Worm (Caenorhabditis elegans) whole organism, L1 larva: Measurements from ENCODE around the gene T11B7.5.

Experiments used
- C04F5.9 ChIP-seq: sonication (generic microtip); optimal IDR thresholded peaks from 2 replicates; lab custom pipeline; 2016; ENCODE audit warnings: missing genetic modification characterization, missing compliant biosample characterization
- C16A3.4 ChIP-seq: fragments of 150-350 bp; optimal IDR thresholded peaks from 2 replicates; lab custom pipeline; 2014; ENCODE audit warnings: missing biosample characterization, missing genetic modification characterization
- C34B4.2 ChIP-seq: sonication (generic microtip); optimal IDR thresholded peaks from 2 replicates; lab custom pipeline; 2017; ENCODE audit warnings: mild to moderate bottlenecking, missing genetic modification characterization, missing compliant biosample characterization
- Y116A8C.19 ChIP-seq: sonication (generic microtip); optimal IDR thresholded peaks from 2 replicates; lab custom pipeline; 2016; ENCODE audit warnings: missing compliant biosample characterization, missing genetic modification characterization, borderline replicate concordance
- aha-1 ChIP-seq: fragments of 150-350 bp; optimal IDR thresholded peaks from 2 replicates; lab custom pipeline; 2014; ENCODE audit warnings: missing biosample characterization, missing genetic modification characterization
- ama-1 ChIP-seq: fragments of 150-350 bp; optimal IDR thresholded peaks from 2 replicates; lab custom pipeline; 2014
- blmp-1 ChIP-seq: fragments of 150-350 bp; optimal IDR thresholded peaks from 2 replicates; lab custom pipeline; 2014; ENCODE audit warnings: missing biosample characterization, missing genetic modification characterization
- ceh-90 ChIP-seq: sonication (generic microtip); optimal IDR thresholded peaks from 2 replicates; lab custom pipeline; 2016; ENCODE audit warnings: missing genetic modification characterization, missing compliant biosample characterization
- dsc-1 ChIP-seq: sonication (generic microtip); optimal IDR thresholded peaks from 2 replicates; lab custom pipeline; 2016; ENCODE audit warnings: mild to moderate bottlenecking, missing genetic modification characterization, missing compliant biosample characterization
- efl-1 ChIP-seq, 4 experiments: fragments of 150-350 bp; optimal IDR thresholded peaks in 3 of 4; peaks in 1 of 4; 1 replicate in 1 of 4; 2 replicates in 3 of 4; lab custom pipeline; 2014; ENCODE audit warnings: missing biosample characterization in 2 of 4, missing genetic modification characterization in 2 of 4, missing genetic modification reagents in 2 of 4
- egl-27 ChIP-seq, 2 experiments: fragments of 150-350 bp in 1 of 2; sonication (generic microtip); optimal IDR thresholded peaks; 3 replicates each; lab custom pipeline; 2017 to 2018; ENCODE audit warnings: missing biosample characterization in 2 of 2, missing genetic modification characterization in 2 of 2, missing genetic modification reagents in 2 of 2
- elt-3 ChIP-seq, 6 experiments: fragments of 150-350 bp in 1 of 6; sonication (generic microtip); optimal IDR thresholded peaks; 2 replicates each; lab custom pipeline; 2017 to 2018; ENCODE audit warnings: missing biosample characterization in 6 of 6, missing genetic modification characterization in 6 of 6, inconsistent platforms in 1 of 6
- fkh-10 ChIP-seq: sonication (generic microtip); optimal IDR thresholded peaks from 2 replicates; lab custom pipeline; 2017; ENCODE audit warnings: missing biosample characterization, missing genetic modification reagents, missing genetic modification characterization
- fkh-4 ChIP-seq: sonication (generic microtip); optimal IDR thresholded peaks from 2 replicates; lab custom pipeline; 2016; ENCODE audit warnings: missing compliant biosample characterization, missing genetic modification characterization, borderline replicate concordance
- fkh-8 ChIP-seq: sonication (generic microtip); optimal IDR thresholded peaks from 2 replicates; lab custom pipeline; 2016; ENCODE audit warnings: mild to moderate bottlenecking, missing genetic modification characterization, missing compliant biosample characterization
- fos-1 ChIP-seq: fragments of 150-350 bp; optimal IDR thresholded peaks from 2 replicates; lab custom pipeline; 2014; ENCODE audit warnings: missing biosample characterization, missing genetic modification characterization
- jun-1 ChIP-seq: fragments of 150-350 bp; optimal IDR thresholded peaks from 2 replicates; lab custom pipeline; 2014; ENCODE audit warnings: missing biosample characterization, missing genetic modification reagents, missing genetic modification characterization
- lin-14 ChIP-seq: fragments of 200-800 bp; sonication (Bioruptor generic); optimal IDR thresholded peaks from 2 replicates; lab custom pipeline; 2018; ENCODE audit warnings: mild to moderate bottlenecking, missing genetic modification characterization, moderate library complexity, missing compliant biosample characterization
- lin-35 ChIP-seq, 2 experiments: fragments of 150-350 bp; optimal IDR thresholded peaks; 2 replicates each; lab custom pipeline; 2014; ENCODE audit warnings: missing biosample characterization in 2 of 2, missing genetic modification characterization in 2 of 2, missing genetic modification reagents in 2 of 2
- lin-39 ChIP-seq: fragments of 150-350 bp; optimal IDR thresholded peaks from 2 replicates; lab custom pipeline; 2014; ENCODE audit warnings: missing biosample characterization, missing genetic modification reagents, missing genetic modification characterization
- lsy-2 ChIP-seq, 2 experiments: fragments of 150-350 bp; optimal IDR thresholded peaks; 2 replicates each; lab custom pipeline; 2014; ENCODE audit warnings: missing biosample characterization in 2 of 2, missing genetic modification characterization in 2 of 2
- mdl-1 ChIP-seq, 2 experiments: fragments of 150-350 bp; optimal IDR thresholded peaks; 2 replicates each; lab custom pipeline; 2014 to 2017; ENCODE audit warnings: missing biosample characterization in 2 of 2, missing genetic modification characterization in 2 of 2, inconsistent platforms in 1 of 2
- mef-2 ChIP-seq: fragments of 150-350 bp; optimal IDR thresholded peaks from 2 replicates; lab custom pipeline; 2014; ENCODE audit warnings: missing biosample characterization, missing genetic modification characterization
- nhr-11 ChIP-seq: fragments of 150-350 bp; optimal IDR thresholded peaks from 2 replicates; lab custom pipeline; 2014; ENCODE audit warnings: missing biosample characterization, missing genetic modification characterization
- nhr-12 ChIP-seq: sonication (generic microtip); optimal IDR thresholded peaks from 2 replicates; lab custom pipeline; 2017; ENCODE audit warnings: missing biosample characterization, missing genetic modification characterization
- nhr-19 ChIP-seq: fragments of 200-800 bp; sonication (Bioruptor generic); conservative IDR thresholded peaks from 2 replicates; pipeline ENCODE4 v1.3.6; 2022; ENCODE audit warnings: missing genetic modification characterization, missing compliant biosample characterization
- nhr-20 ChIP-seq: sonication (generic microtip); optimal IDR thresholded peaks from 2 replicates; lab custom pipeline; 2016; ENCODE audit warnings: mild to moderate bottlenecking, missing genetic modification characterization, missing compliant biosample characterization
- nhr-28 ChIP-seq: fragments of 150-350 bp; optimal IDR thresholded peaks from 2 replicates; lab custom pipeline; 2014; ENCODE audit warnings: missing biosample characterization, missing genetic modification characterization
- nhr-71 ChIP-seq: sonication (generic microtip); optimal IDR thresholded peaks from 2 replicates; lab custom pipeline; 2016; ENCODE audit warnings: mild to moderate bottlenecking, missing genetic modification characterization, moderate library complexity, missing compliant biosample characterization
- nhr-76 ChIP-seq: sonication (generic microtip); optimal IDR thresholded peaks from 2 replicates; lab custom pipeline; 2017; ENCODE audit warnings: missing biosample characterization, missing genetic modification characterization
- nhr-77 ChIP-seq: fragments of 150-350 bp; optimal IDR thresholded peaks from 2 replicates; lab custom pipeline; 2014; ENCODE audit warnings: missing biosample characterization, missing genetic modification characterization
- nhr-85 ChIP-seq: sonication (generic microtip); peaks from one replicate; lab custom pipeline; 2016; ENCODE audit warnings: missing genetic modification characterization, inconsistent platforms, missing compliant biosample characterization
- nhr-90 ChIP-seq: sonication (generic microtip); optimal IDR thresholded peaks from 2 replicates; lab custom pipeline; 2016; ENCODE audit warnings: mild to moderate bottlenecking, missing genetic modification characterization, missing compliant biosample characterization; ENCODE audit not compliant: poor library complexity
- pqm-1 ChIP-seq: sonication (generic microtip); optimal IDR thresholded peaks from 3 replicates; lab custom pipeline; 2017; ENCODE audit warnings: missing biosample characterization, missing genetic modification characterization
- skn-1 ChIP-seq: fragments of 150-350 bp; optimal IDR thresholded peaks from 2 replicates; lab custom pipeline; 2014; ENCODE audit warnings: missing biosample characterization, missing genetic modification characterization
- snpc-4 ChIP-seq: fragments of 150-350 bp; optimal IDR thresholded peaks from 2 replicates; lab custom pipeline; 2014; ENCODE audit warnings: missing biosample characterization, missing genetic modification characterization
- snu-23 ChIP-seq: sonication (generic microtip); optimal IDR thresholded peaks from 2 replicates; lab custom pipeline; 2016; ENCODE audit warnings: missing genetic modification characterization, missing compliant biosample characterization
- tbx-2 ChIP-seq: sonication (generic microtip); optimal IDR thresholded peaks from 2 replicates; lab custom pipeline; 2016; ENCODE audit warnings: missing genetic modification characterization, missing compliant biosample characterization
- tlp-1 ChIP-seq: fragments of 150-350 bp; optimal IDR thresholded peaks from 2 replicates; lab custom pipeline; 2014; ENCODE audit warnings: missing biosample characterization, missing genetic modification characterization
- unc-130 ChIP-seq: fragments of 150-350 bp; optimal IDR thresholded peaks from 2 replicates; lab custom pipeline; 2017; ENCODE audit warnings: missing biosample characterization, missing genetic modification characterization, inconsistent platforms
- unc-30 ChIP-seq: sonication (generic microtip); optimal IDR thresholded peaks from 2 replicates; lab custom pipeline; 2017; ENCODE audit warnings: missing biosample characterization, missing genetic modification characterization
- unc-98 ChIP-seq: fragments of 200-800 bp; sonication (Bioruptor generic); IDR thresholded peaks from 2 replicates; pipeline ENCODE4 v1.3.6; 2022; ENCODE audit warnings: missing genetic modification characterization, missing compliant biosample characterization
- vab-15 ChIP-seq: sonication (generic microtip); optimal IDR thresholded peaks from 2 replicates; lab custom pipeline; 2017; ENCODE audit warnings: missing genotype, mild to moderate bottlenecking, missing genetic modification characterization, missing compliant biosample characterization
- zag-1 ChIP-seq: fragments of 150-350 bp; optimal IDR thresholded peaks from 2 replicates; lab custom pipeline; 2014; ENCODE audit warnings: missing biosample characterization, missing genetic modification characterization
- zip-4 ChIP-seq: fragments of 200-800 bp; sonication (Bioruptor generic); optimal IDR thresholded peaks from 2 replicates; lab custom pipeline; 2018; ENCODE audit warnings: mild to moderate bottlenecking, missing genetic modification characterization, moderate library complexity, missing compliant biosample characterization
- ztf-4 ChIP-seq: fragments of 150-350 bp; optimal IDR thresholded peaks from 2 replicates; lab custom pipeline; 2014; ENCODE audit warnings: missing biosample characterization, missing genetic modification characterization

T11B7.5 gene

ce11 chrIV:8866092-8866491, 10.2 kb upstream of the T11B7.5 start (continued):
- TF ChIP-seq lin-14 (GFP tag; lab: Kevin White, UChicago): peak; percentile 97
- no peak for TF ChIP-seq zag-1 (tag; lab: Kevin White, UChicago)
- no peak for TF ChIP-seq fkh-4
- TF ChIP-seq nhr-19 (GFP tag; lab: Robert Waterston, UW): peak; percentile 33
- TF ChIP-seq nhr-77 (tag; lab: Kevin White, UChicago): peak; percentile 34
- TF ChIP-seq aha-1: no peak
- TF ChIP-seq skn-1 (tag; lab: Kevin White, UChicago): peak; percentile 60
- TF ChIP-seq lin-39 (tag; lab: Kevin White, UChicago): no peak
- TF ChIP-seq fos-1 (tag; lab: Kevin White, UChicago): no peak
- peak; percentile 50 to 74 for TF ChIP-seq lin-35 (GFP tag; optimal IDR thresholded peaks at IDR 0.05; lab: Kevin White, UChicago)
- TF ChIP-seq mdl-1 (tag; optimal IDR thresholded peaks at IDR 0.05; lab: Kevin White, UChicago): peak in 1 of 2 experiments; percentile 46
- peak; percentile 57 for TF ChIP-seq nhr-90 (tag; lab: Kevin White, UChicago)
- no peak for TF ChIP-seq ztf-4
- no peak for TF ChIP-seq ama-1 (lab: Kevin White, UChicago)
- no peak for TF ChIP-seq ceh-90 (tag; lab: Kevin White, UChicago)
- no peak for TF ChIP-seq C34B4.2
- TF ChIP-seq tlp-1 (tag; lab: Kevin White, UChicago): no peak
- TF ChIP-seq nhr-76 (tag; lab: Kevin White, UChicago): no peak
- no peak for TF ChIP-seq fkh-8 (tag; lab: Kevin White, UChicago)
- TF ChIP-seq fkh-10 (GFP tag; lab: Kevin White, UChicago): no peak
- TF ChIP-seq egl-27 (tag; optimal IDR thresholded peaks at IDR 0.05; lab: Kevin White, UChicago): peak in 1 of 2 experiments; percentile 14
- TF ChIP-seq nhr-20 (tag; lab: Kevin White, UChicago): peak; percentile 73
- peak in 1 of 6 experiments; percentile 58 for TF ChIP-seq elt-3 (tag; optimal IDR thresholded peaks at IDR 0.05; lab: Kevin White, UChicago)
- TF ChIP-seq lsy-2 (tag; optimal IDR thresholded peaks at IDR 0.05; lab: Kevin White, UChicago): peak; percentile 27 to 52
- TF ChIP-seq tbx-2: peak; percentile 38
- TF ChIP-seq zip-4 (GFP tag; lab: Kevin White, UChicago): no peak
- TF ChIP-seq efl-1 (optimal IDR thresholded peaks at IDR 0.05; lab: Kevin White, UChicago): peak; percentile 59 to 68
- TF ChIP-seq efl-1 (GFP tag; optimal IDR thresholded peaks at IDR 0.05 in 1 of 2; lab: Kevin White, UChicago): peak; percentile 47 to 97
- TF ChIP-seq unc-130: no peak
- TF ChIP-seq vab-15 (tag; lab: Kevin White, UChicago): no peak
- no peak for TF ChIP-seq snpc-4 (tag; lab: Kevin White, UChicago)
- TF ChIP-seq mef-2: no peak
- no peak for TF ChIP-seq unc-30 (tag; lab: Kevin White, UChicago)
- TF ChIP-seq, all 84 proteins: peak for 26

- TF ChIP-seq C16A3.4 (tag; lab: Kevin White, UChicago): no peak
- no peak for TF ChIP-seq unc-30 (tag; lab: Kevin White, UChicago)
- no peak for TF ChIP-seq C04F5.9 (tag; lab: Kevin White, UChicago)
- TF ChIP-seq nhr-77 (tag; lab: Kevin White, UChicago): peak; percentile 11
Measured at ce11 chrIV:8865343-8865742, 9.5 kb upstream of the T11B7.5 start, which contains the start of gene C09G9.1. Gene C09G9.1, minus strand, starts transcription at chrIV:8865485.

ce11 chrIV:8864672-8865071, 8.8 kb upstream of the T11B7.5 start:
- TF ChIP-seq nhr-85 (tag; lab: Kevin White, UChicago) (peak; percentile 85), snu-23 (peak; percentile 28), lin-35 (GFP tag; optimal IDR thresholded peaks at IDR 0.05; lab: Kevin White, UChicago) (peak in 1 of 2 experiments; percentile 33), ceh-90 (tag; lab: Kevin White, UChicago) (no peak), unc-30 (tag; lab: Kevin White, UChicago) (no peak), Y116A8C.19 (tag; lab: Kevin White, UChicago) (no peak), blmp-1 (tag; lab: Kevin White, UChicago) (peak; percentile 38), fkh-8 (tag; lab: Kevin White, UChicago) (no peak), nhr-11 (tag; lab: Kevin White, UChicago) (no peak), nhr-28 (tag; lab: Kevin White, UChicago) (no peak), nhr-90 (tag; lab: Kevin White, UChicago) (peak; percentile 61), zip-4 (GFP tag; lab: Kevin White, UChicago) (no peak), pqm-1 (no peak), nhr-20 (tag; lab: Kevin White, UChicago) (peak; percentile 12), elt-3 (tag; optimal IDR thresholded peaks at IDR 0.05; lab: Kevin White, UChicago) (peak in 3 of 6 experiments; percentile 22 to 76 (median 71)), nhr-19 (GFP tag; lab: Robert Waterston, UW) (0 out of 2 replicates have a peak, but pooled peaks have one; percentile 14), dsc-1 (tag; lab: Kevin White, UChicago) (no peak), nhr-12 (tag; lab: Kevin White, UChicago) (no peak), nhr-71 (tag; lab: Kevin White, UChicago) (peak; percentile 62), unc-130 (no peak), unc-98 (GFP tag; lab: Robert Waterston, UW) (no peak), lin-14 (GFP tag; lab: Kevin White, UChicago) (peak; percentile 46), jun-1 (tag; lab: Kevin White, UChicago) (no peak), efl-1 (optimal IDR thresholded peaks at IDR 0.05; lab: Kevin White, UChicago) (no peak), efl-1 (GFP tag; optimal IDR thresholded peaks at IDR 0.05 in 1 of 2; lab: Kevin White, UChicago) (peak in 1 of 2 experiments; percentile 71)
